Worm (Caenorhabditis elegans): ENCODE measurements around the gene rbm-34.

rbm-34 gene

ce11 chrIV:12056603-12057002, 28.6 kb upstream of the rbm-34 start, which contains the start of gene K08E4.2:
Gene K08E4.2, minus strand, starts transcription at chrIV:12056656.
- TF ChIP-seq mep-1 (tag; optimal IDR thresholded peaks at IDR 0.05): no peak
- TF ChIP-seq ama-1 (optimal IDR thresholded peaks at IDR 0.05): no peak
- no peak for TF ChIP-seq ceh-63 (GFP tag; optimal IDR thresholded peaks at IDR 0.05)
- no peak for TF ChIP-seq unc-86 (tag; optimal IDR thresholded peaks at IDR 0.05)
- TF ChIP-seq egl-27 (tag; optimal IDR thresholded peaks at IDR 0.05): no peak
- TF ChIP-seq swsn-7 (tag; optimal IDR thresholded peaks at IDR 0.05): no peak
- TF ChIP-seq F16B12.6 (tag; optimal IDR thresholded peaks at IDR 0.05): no peak
- TF ChIP-seq mab-9 (GFP tag; IDR thresholded peaks at IDR 0.05): no peak
- TF ChIP-seq hlh-4 (tag; optimal IDR thresholded peaks at IDR 0.05): no peak
- TF ChIP-seq lsy-2 (tag; optimal IDR thresholded peaks at IDR 0.05): no peak
- no peak for TF ChIP-seq snpc-4 (tag; optimal IDR thresholded peaks at IDR 0.05)
- no peak for TF ChIP-seq tbx-2 (tag; optimal IDR thresholded peaks at IDR 0.05)
- no peak for TF ChIP-seq C16A3.4 (tag; optimal IDR thresholded peaks at IDR 0.05)
- TF ChIP-seq ceh-8 (GFP tag; optimal IDR thresholded peaks at IDR 0.05): no peak
- no peak for TF ChIP-seq C34B4.2 (tag; optimal IDR thresholded peaks at IDR 0.05)

ce11 chrIV:12057508-12057907, 27.7 kb upstream of the rbm-34 start, which contains the start of gene K08E4.3:
Gene K08E4.3, plus strand, starts transcription at chrIV:12057742.
- TF ChIP-seq sup-37 (GFP tag; optimal IDR thresholded peaks at IDR 0.05): no peak
- TF ChIP-seq Y116A8C.19 (tag; optimal IDR thresholded peaks at IDR 0.05; ENCODE audit: borderline replicate concordance): no peak
- peak; percentile 26 for TF ChIP-seq lin-14 (GFP tag; optimal IDR thresholded peaks at IDR 0.05)
- no peak for TF ChIP-seq fkh-8 (tag; optimal IDR thresholded peaks at IDR 0.05)
- TF ChIP-seq egl-13 (tag; optimal IDR thresholded peaks at IDR 0.05): no peak
- TF ChIP-seq nhr-47 (tag; optimal IDR thresholded peaks at IDR 0.05): no peak
- no peak for TF ChIP-seq dsc-1 (tag; optimal IDR thresholded peaks at IDR 0.05)
- no peak for TF ChIP-seq aly-2 (tag; optimal IDR thresholded peaks at IDR 0.05)

ce11 chrIV:12061229-12061628, 24.0 kb upstream of the rbm-34 start, which contains the start of gene K08E4.8:
Gene K08E4.8, minus strand, starts transcription at chrIV:12061329.
- TF ChIP-seq nhr-11 (tag; optimal IDR thresholded peaks at IDR 0.05) (no peak), sup-37 (GFP tag; optimal IDR thresholded peaks at IDR 0.05) (no peak), unc-98 (GFP tag; IDR thresholded peaks at IDR 0.05) (no peak), hlh-4 (tag; optimal IDR thresholded peaks at IDR 0.05) (no peak), C34B4.2 (tag; optimal IDR thresholded peaks at IDR 0.05) (no peak), grh-1 (GFP tag; IDR thresholded peaks at IDR 0.05) (no peak), snu-23 (GFP tag; optimal IDR thresholded peaks at IDR 0.05) (no peak), fkh-10 (GFP tag; optimal IDR thresholded peaks at IDR 0.05) (no peak), ceh-8 (GFP tag; optimal IDR thresholded peaks at IDR 0.05) (no peak), xbp-1 (tag; optimal IDR thresholded peaks at IDR 0.05) (no peak), hpl-2 (GFP tag; optimal IDR thresholded peaks at IDR 0.05) (no peak), elt-3 (tag; optimal IDR thresholded peaks at IDR 0.05) (no peak), fkh-8 (tag; optimal IDR thresholded peaks at IDR 0.05) (no peak)

ce11 chrIV:12068590-12068989, 16.6 kb upstream of the rbm-34 start, which contains the start of gene bath-37:
Gene bath-37, plus strand, starts transcription at chrIV:12068890.
- TF ChIP-seq nhr-20 (tag; optimal IDR thresholded peaks at IDR 0.05) (no peak), efl-3 (GFP tag; optimal IDR thresholded peaks at IDR 0.05) (no peak), blmp-1 (tag; optimal IDR thresholded peaks at IDR 0.05) (no peak), dpl-1 (GFP tag; optimal IDR thresholded peaks at IDR 0.05) (no peak), fkh-10 (GFP tag; optimal IDR thresholded peaks at IDR 0.05) (no peak), nhr-71 (tag; optimal IDR thresholded peaks at IDR 0.05) (no peak), vab-15 (tag; optimal IDR thresholded peaks at IDR 0.05) (no peak), unc-86 (tag; optimal IDR thresholded peaks at IDR 0.05) (no peak), nhr-237 (tag; optimal IDR thresholded peaks at IDR 0.05) (no peak), tlp-1 (tag; optimal IDR thresholded peaks at IDR 0.05) (no peak), nhr-84 (tag; optimal IDR thresholded peaks at IDR 0.05) (no peak), egl-13 (tag; optimal IDR thresholded peaks at IDR 0.05) (no peak)

All from whole organism, L1 larva.